Worm (Caenorhabditis elegans) whole organism, L1 larva: ENCODE results near the gene F07C6.4.

Source experiments
- jun-1 ChIP-seq: fragments of 150-350 bp; optimal IDR thresholded peaks from 2 replicates; lab custom pipeline; 2014; ENCODE audit warnings: missing biosample characterization, missing genetic modification reagents, missing genetic modification characterization
- lin-13 ChIP-seq: fragments of 150-350 bp; optimal IDR thresholded peaks from 2 replicates; lab custom pipeline; 2014; ENCODE audit warnings: missing biosample characterization, missing genetic modification reagents, missing genetic modification characterization
- lin-15B ChIP-seq: fragments of 150-350 bp; sonication (generic microtip); optimal IDR thresholded peaks from 3 replicates; lab custom pipeline; 2014; ENCODE audit warnings: missing biosample characterization, missing genetic modification characterization
- mdl-1 ChIP-seq, 2 experiments: fragments of 150-350 bp; optimal IDR thresholded peaks; 2 replicates each; lab custom pipeline; 2014 to 2017; ENCODE audit warnings: missing biosample characterization in 2 of 2, missing genetic modification characterization in 2 of 2, inconsistent platforms in 1 of 2
- nhr-77 ChIP-seq: fragments of 150-350 bp; optimal IDR thresholded peaks from 2 replicates; lab custom pipeline; 2014; ENCODE audit warnings: missing biosample characterization, missing genetic modification characterization
- skn-1 ChIP-seq: fragments of 150-350 bp; optimal IDR thresholded peaks from 2 replicates; lab custom pipeline; 2014; ENCODE audit warnings: missing biosample characterization, missing genetic modification characterization
- snpc-4 ChIP-seq: fragments of 150-350 bp; optimal IDR thresholded peaks from 2 replicates; lab custom pipeline; 2014; ENCODE audit warnings: missing biosample characterization, missing genetic modification characterization
- sox-4 ChIP-seq: sonication (generic microtip); optimal IDR thresholded peaks from 2 replicates; lab custom pipeline; 2016; ENCODE audit warnings: missing genetic modification characterization, missing compliant biosample characterization
- sup-37 ChIP-seq: fragments of 200-800 bp; sonication (Bioruptor generic); optimal IDR thresholded peaks from 2 replicates; lab custom pipeline; 2018; ENCODE audit warnings: mild to moderate bottlenecking, missing genetic modification characterization, missing compliant biosample characterization
- unc-130 ChIP-seq: fragments of 150-350 bp; optimal IDR thresholded peaks from 2 replicates; lab custom pipeline; 2017; ENCODE audit warnings: missing biosample characterization, missing genetic modification characterization, inconsistent platforms
- ztf-11 ChIP-seq, 2 experiments: sonication (generic microtip); optimal IDR thresholded peaks; 2 replicates each; lab custom pipeline; 2016 to 2017; ENCODE audit warnings: missing genetic modification characterization in 2 of 2, missing biosample characterization in 1 of 2, missing compliant biosample characterization in 1 of 2
- ztf-4 ChIP-seq: fragments of 150-350 bp; optimal IDR thresholded peaks from 2 replicates; lab custom pipeline; 2014; ENCODE audit warnings: missing biosample characterization, missing genetic modification characterization

DNA sequence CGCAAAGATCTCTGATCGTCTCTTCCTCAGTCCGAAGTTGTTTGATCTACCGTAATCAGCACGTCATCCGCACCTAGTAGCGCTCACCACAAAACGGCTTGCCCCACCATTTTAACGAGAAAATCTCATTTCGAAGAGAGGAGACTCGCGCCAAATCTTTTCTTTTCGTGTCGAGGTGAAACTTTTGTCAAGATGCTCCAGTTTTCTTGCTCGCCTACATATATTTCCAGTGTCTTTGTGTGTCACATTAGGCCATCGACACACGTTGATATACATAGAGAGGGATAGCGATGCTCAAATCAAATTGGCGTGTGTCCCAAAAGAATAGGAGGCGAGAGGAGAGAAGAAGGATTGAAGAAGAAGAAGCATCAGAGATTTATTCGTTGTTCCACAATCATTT lies 42.9 kb upstream of the F07C6.4 start:
- TF ChIP-seq skn-1 (tag; lab: Kevin White, UChicago) (no peak), sox-4 (tag; lab: Kevin White, UChicago) (no peak), lin-15B (tag; lab: Kevin White, UChicago) (no peak), unc-130 (tag; lab: Kevin White, UChicago) (no peak), snpc-4 (no peak), ztf-4 (tag; lab: Kevin White, UChicago) (no peak), mdl-1 (tag; optimal IDR thresholded peaks at IDR 0.05; lab: Kevin White, UChicago) (no peak), jun-1 (tag; lab: Kevin White, UChicago) (no peak), nhr-77 (no peak), lin-13 (no peak), ztf-11 (tag; optimal IDR thresholded peaks at IDR 0.05; lab: Kevin White, UChicago) (no peak), sup-37 (GFP tag; lab: Kevin White, UChicago) (no peak)
